Worm (Caenorhabditis elegans): ENCODE data around the gene ints-13.

ints-13 gene

DNA sequence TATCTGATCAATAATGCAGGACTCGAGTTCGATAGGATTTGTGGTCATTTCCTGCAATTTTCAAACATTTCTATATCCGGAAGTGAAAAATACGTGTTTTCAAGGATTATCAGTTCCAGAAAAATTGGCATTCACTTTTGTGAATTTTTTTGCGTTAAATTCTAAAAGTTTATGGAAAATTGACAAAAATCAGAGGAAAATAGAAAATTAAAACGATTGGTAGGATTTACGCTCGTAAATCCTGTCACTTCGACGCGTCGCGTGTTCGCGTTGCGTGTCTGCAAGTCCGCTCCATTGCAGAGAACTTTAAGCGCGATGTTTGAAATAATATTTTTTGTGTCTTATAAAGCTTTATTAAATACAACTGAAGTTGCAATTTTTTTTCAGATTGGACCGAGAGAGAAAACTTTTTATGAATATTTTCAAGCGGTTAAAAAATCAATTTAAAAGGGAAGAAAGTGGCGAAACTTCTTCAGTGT lies 18.2 kb upstream of the ints-13 start, which contains the start of gene rcat-1:
Gene rcat-1, minus strand, starts transcription at position 51 of the 479 bp plus-strand sequence.
- TF ChIP-seq W03F9.2 (tag; optimal IDR thresholded peaks at IDR 0.05): peak; percentile 56
- TF ChIP-seq him-1 (tag; optimal IDR thresholded peaks at IDR 0.05): no peak
- no peak for TF ChIP-seq dao-5 (tag; optimal IDR thresholded peaks at IDR 0.05)

DNA sequence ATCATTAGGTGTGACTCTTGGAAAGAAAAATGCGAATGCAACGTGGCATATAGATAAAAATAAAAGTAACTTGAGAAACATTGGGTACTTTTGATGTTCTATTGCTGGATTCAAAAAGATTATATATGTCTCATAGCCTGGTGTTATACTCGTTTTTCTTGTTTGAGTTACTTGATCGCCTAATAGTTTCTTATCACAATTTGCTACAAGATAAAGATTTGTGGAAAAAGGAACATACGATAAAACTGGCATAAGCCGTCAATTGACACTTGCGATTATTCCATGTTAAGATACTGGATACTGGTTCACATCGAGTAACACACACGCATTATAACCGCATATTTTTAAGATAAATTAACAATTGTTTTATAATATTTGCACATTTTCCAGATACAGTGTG lies 15.2 kb upstream of the ints-13 start, which contains the start of gene grl-19:
Gene grl-19, minus strand, starts transcription at position 101 of the 400 bp plus-strand sequence.
- TF ChIP-seq dao-5 (tag; optimal IDR thresholded peaks at IDR 0.05): no peak
- no peak for TF ChIP-seq him-1 (tag; optimal IDR thresholded peaks at IDR 0.05)
- TF ChIP-seq W03F9.2 (tag; optimal IDR thresholded peaks at IDR 0.05): no peak

DNA sequence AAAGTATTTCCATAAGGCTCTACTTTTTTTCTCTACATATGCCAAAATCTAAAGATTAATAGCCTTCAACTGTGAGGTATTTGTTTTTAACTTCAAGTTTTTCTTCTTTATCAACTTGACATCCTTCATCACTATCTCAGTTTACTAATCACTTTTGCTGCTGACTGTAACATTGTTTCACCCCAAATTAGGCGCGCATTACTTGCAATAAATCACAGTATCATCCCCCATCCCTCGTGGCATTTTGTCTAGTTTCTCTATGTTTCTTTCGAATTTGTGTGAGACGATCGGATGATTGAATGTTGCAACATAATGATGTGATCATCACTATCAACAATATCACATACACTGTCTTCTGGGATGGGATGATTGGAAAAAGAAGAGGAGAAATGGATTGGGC lies 10.2 kb upstream of the ints-13 start:
- no peak for TF ChIP-seq W03F9.2 (tag; optimal IDR thresholded peaks at IDR 0.05)
- TF ChIP-seq dao-5 (tag; optimal IDR thresholded peaks at IDR 0.05): no peak
- TF ChIP-seq him-1 (tag; optimal IDR thresholded peaks at IDR 0.05): no peak

DNA sequence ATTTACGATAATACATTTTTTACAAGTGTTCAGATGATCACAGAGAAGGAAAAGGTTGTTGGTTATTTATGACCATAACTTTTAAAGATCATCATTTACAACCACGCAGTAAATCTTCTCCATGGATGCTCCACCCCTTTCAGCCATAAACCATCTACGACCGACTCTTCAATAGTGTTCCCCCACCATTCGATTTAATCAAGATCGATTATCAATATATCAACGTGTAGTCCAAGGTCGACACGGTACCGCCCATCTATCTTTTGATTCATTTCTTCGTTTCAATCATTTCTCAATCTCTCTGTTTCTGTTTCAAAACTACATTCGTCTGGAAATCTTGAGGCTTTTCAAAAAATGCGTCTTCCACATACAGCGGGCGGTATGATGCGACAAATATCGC lies 7.6 kb upstream of the ints-13 start, which contains the start of gene aass-1:
Gene aass-1, plus strand, starts transcription at position 301 of the 400 bp plus-strand sequence.
- TF ChIP-seq dao-5 (tag; optimal IDR thresholded peaks at IDR 0.05) (no peak), W03F9.2 (tag; optimal IDR thresholded peaks at IDR 0.05) (no peak), him-1 (tag; optimal IDR thresholded peaks at IDR 0.05) (no peak)

DNA sequence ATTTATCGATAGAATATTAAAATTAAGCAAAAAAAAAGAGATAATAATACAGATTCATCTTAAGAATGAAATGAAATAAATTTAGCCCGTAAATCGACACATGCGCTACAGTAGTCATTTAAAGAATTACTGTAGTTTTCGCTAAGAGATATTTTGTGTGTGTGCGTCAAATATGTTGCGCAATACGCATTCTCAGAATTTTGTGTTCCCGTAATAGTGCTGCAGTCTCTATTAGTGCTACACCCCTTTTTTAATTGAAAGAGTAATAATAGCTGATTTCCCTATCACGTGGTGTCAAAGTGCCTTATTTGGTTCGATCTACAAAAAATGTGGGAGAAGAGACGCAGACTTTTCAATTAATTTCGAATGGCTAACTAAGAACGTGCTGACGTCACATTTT lies 7.0 kb upstream of the ints-13 start:
- TF ChIP-seq W03F9.2 (tag; optimal IDR thresholded peaks at IDR 0.05): no peak
- no peak for TF ChIP-seq dao-5 (tag; optimal IDR thresholded peaks at IDR 0.05)
- TF ChIP-seq him-1 (tag; optimal IDR thresholded peaks at IDR 0.05): no peak

DNA sequence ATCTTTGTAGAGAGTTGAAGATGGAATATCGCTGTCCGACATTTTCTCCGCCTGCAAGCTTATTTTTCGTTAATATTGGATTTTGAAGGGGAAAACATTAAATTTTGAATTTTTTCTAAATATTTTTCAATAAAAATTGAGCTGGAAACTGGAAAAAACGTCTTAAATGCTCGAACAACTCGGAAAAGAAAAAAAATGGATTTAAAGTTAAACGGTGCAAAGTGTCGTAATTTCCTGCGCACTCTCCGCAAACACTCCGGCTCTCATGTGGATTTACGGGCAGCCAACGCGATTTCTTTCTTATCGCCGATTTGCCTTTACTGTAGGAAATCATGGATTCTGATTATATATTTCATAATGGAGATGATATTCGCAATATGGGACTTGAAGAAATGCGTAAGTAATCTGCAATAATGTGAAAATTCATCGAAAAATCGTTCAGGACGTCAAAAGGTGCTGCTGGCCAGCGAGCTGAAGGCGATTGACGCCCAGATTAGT lies 3.1 kb upstream of the ints-13 start, which contains the start of the genes fnta-1 and cogc-8:
Gene fnta-1, minus strand, starts transcription at position 51 of the 498 bp plus-strand sequence.
Gene cogc-8, plus strand, starts transcription at position 195 of the 498 bp plus-strand sequence.
- TF ChIP-seq him-1 (tag; optimal IDR thresholded peaks at IDR 0.05) (no peak), dao-5 (tag; optimal IDR thresholded peaks at IDR 0.05) (no peak), W03F9.2 (tag; optimal IDR thresholded peaks at IDR 0.05) (no peak)

DNA sequence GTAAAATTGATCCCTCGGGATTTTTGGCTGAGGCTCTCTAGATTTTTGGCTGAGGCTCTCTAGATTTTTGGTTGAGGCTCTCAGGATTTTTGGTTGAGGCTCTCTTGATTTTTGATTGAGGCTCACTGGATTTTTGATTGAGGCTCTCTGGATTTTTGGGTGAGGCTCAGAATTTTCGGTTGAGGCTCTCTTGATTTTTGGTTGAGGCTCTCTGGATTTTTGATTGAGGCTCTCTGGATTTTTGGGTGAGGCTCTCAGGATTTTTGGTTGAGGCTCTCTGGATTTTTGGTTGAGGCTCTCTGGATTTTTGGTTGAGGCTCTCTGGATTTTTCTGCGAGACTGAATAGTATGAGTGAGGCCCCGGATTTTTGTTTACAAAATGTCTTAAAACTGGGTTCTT lies 1.1 kb downstream of the ints-13 start:
- no peak for TF ChIP-seq dao-5 (tag; optimal IDR thresholded peaks at IDR 0.05)
- no peak for TF ChIP-seq W03F9.2 (tag; optimal IDR thresholded peaks at IDR 0.05)
- TF ChIP-seq him-1 (tag; optimal IDR thresholded peaks at IDR 0.05): no peak

DNA sequence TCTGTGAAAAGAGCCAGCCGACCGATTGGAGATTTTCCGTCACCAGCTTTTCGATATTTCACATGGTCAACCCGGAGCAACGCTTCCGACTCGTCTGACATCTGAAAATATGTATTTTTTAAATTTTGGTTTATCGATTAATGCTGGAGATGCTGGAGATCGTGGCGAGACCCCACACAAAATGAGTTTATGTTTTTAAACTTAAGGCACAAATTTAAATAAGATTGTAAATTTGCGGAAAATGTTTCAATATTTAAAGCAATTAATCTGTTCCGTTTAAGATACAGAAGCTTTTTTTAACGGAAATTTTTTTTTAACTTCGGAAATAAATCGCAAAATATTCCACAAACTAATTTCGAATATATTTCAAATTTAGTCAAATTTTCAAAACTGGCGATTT lies 5.6 kb downstream of the ints-13 start, which contains the start of gene gtf-2H1:
Gene gtf-2H1, minus strand, starts transcription at position 101 of the 400 bp plus-strand sequence.
- TF ChIP-seq dao-5 (tag; optimal IDR thresholded peaks at IDR 0.05) (no peak), W03F9.2 (tag; optimal IDR thresholded peaks at IDR 0.05) (no peak), him-1 (tag; optimal IDR thresholded peaks at IDR 0.05) (no peak)

DNA sequence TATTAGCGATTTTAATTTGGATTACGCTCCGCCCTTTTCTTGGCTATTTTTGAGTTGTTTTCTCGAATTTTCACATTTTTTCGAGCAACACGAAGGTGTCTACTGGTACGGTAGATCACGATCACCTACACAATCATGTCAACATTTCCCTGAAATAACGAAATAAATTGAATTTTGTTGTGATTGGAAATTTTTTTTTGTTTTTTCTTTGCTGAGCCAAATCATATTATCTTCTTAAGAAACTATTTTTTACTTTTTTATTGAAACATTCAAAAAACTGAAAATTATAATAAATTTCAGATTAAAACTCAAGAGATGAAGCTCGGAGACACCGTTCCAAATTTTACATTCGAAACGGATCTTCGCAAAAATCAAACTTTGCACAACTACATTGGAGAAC lies 19.0 kb downstream of the ints-13 start, which contains the start of gene prdx-6:
Gene prdx-6, plus strand, starts transcription at position 301 of the 400 bp plus-strand sequence.
- TF ChIP-seq W03F9.2 (tag; optimal IDR thresholded peaks at IDR 0.05): no peak
- no peak for TF ChIP-seq dao-5 (tag; optimal IDR thresholded peaks at IDR 0.05)
- TF ChIP-seq him-1 (tag; optimal IDR thresholded peaks at IDR 0.05): no peak

DNA sequence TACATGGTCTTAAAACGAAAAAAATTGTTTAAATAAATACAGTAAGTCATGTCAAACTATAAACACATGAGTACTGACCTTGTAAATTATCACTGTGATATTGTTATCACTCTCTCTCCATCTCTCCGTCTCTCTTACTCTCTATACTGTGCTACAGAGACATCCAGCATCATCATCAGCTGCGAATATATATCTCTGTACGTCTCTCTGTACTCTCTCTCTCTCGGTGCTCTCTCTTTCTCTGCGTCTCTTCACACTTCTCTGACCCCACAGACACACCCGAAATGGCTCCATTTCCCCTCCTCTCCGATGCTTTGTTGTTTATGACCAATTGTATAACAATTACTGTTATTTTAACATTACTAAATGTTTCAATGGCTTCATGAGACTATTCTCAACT lies 26.7 kb downstream of the ints-13 start:
- TF ChIP-seq dao-5 (tag; optimal IDR thresholded peaks at IDR 0.05) (no peak), him-1 (tag; optimal IDR thresholded peaks at IDR 0.05) (no peak), W03F9.2 (tag; optimal IDR thresholded peaks at IDR 0.05) (no peak)

DNA sequence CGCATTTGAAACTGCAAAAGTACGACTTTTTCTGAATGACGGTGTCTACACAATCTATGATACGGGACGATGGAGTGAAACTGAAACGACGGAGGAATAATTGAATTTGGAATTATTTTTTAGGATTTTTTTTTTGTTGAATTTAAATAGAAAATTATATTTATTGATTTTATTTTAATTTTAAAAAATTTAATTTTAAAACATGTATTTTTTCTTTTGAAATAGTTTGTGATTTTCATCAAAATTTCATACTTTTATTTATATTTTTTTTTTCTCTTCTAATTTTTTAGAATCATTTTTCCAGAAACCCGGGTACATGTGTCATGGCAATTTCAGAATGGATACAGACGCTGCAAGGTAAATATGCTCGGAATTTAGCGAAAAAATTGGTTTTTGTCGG lies 29.4 kb downstream of the ints-13 start, which contains the start of gene Y38C1AA.1:
Gene Y38C1AA.1, plus strand, starts transcription at position 301 of the 400 bp plus-strand sequence.
- TF ChIP-seq dao-5 (tag; optimal IDR thresholded peaks at IDR 0.05): no peak
- TF ChIP-seq him-1 (tag; optimal IDR thresholded peaks at IDR 0.05): no peak
- TF ChIP-seq W03F9.2 (tag; optimal IDR thresholded peaks at IDR 0.05): no peak

DNA sequence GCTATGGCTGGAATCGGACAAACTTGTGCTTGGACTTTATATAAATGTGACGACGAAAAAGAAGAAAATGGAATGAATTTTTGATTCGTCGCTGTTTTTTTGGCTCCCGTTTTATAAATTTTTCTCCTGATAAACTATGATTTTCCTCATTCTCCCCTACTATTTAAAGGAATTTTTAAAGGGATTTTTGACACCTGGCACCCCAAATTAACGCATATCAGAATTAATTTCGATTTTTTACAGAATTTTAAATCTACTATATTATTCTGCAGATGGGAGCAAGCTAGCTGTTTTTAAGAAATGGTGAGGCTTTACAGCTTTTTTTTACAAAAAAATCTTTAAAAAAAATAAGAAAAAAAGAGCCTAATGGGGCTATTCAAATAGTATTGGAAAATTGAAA lies 32.3 kb downstream of the ints-13 start, which contains the start of gene coa-1:
Gene coa-1, plus strand, starts transcription at position 301 of the 400 bp plus-strand sequence.
- TF ChIP-seq him-1 (tag; optimal IDR thresholded peaks at IDR 0.05) (no peak), dao-5 (tag; optimal IDR thresholded peaks at IDR 0.05) (no peak), W03F9.2 (tag; optimal IDR thresholded peaks at IDR 0.05) (no peak)

DNA sequence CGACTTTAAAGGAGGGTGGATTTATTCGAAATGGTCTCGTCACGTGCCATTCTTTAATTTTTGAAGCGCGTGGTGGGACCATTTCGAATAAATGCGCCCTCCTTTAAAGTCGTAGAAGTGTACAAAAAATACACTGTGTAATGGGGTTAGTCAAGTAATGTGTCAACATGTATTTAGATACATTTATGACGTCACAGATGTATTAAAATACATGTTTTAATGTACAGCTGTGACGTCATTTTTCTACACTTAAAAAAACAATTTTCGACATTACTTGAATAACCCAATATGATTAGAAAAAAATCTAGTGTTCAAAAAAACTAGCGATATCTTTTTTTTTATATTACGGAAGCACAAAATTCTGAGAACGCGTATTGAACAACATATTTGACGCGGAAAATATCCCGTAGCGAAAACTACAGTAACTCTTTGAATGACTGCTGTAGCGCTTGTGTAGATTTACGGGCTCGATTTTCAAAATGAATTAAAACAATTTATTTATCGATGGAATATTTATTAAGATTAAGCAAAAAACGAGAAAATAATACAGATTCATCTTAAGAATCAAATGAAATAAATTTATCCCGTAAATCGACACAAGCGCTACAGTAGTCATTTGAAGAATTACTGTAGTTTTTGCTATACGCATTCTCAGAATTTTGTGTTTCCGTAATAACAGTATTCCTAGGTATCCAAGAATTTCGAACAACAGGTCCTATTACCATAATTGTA lies 34.2 kb downstream of the ints-13 start, which contains the start of gene gfrp-1:
Gene gfrp-1, plus strand, starts transcription at position 682 of the 732 bp plus-strand sequence.
- TF ChIP-seq W03F9.2 (tag; optimal IDR thresholded peaks at IDR 0.05) (no peak), him-1 (tag; optimal IDR thresholded peaks at IDR 0.05) (no peak), dao-5 (tag; optimal IDR thresholded peaks at IDR 0.05) (no peak)

DNA sequence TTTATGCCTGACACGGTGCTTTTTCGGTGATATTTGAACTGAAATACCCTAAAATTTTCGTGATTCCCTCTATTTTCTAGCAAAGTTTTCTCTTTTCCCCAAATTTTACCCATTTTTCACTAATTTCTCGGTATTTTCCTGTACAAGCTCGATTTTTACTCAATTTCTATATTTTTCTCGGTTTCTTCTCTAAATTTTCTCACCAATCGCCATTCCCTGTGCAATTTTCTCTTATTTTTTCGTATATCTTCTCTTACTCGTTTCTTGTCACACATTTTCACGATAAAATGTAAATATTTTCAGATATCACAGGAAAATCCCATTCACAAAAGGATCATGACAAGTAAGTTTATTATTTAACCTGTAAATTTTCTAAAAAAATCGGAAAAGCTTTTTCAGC lies 42.8 kb downstream of the ints-13 start, which contains the start of gene csn-3:
Gene csn-3, plus strand, starts transcription at position 301 of the 400 bp plus-strand sequence.
- TF ChIP-seq W03F9.2 (tag; optimal IDR thresholded peaks at IDR 0.05) (no peak), dao-5 (tag; optimal IDR thresholded peaks at IDR 0.05) (no peak), him-1 (tag; optimal IDR thresholded peaks at IDR 0.05) (no peak)
